Worm (Caenorhabditis elegans) whole organism, mixed stage, embryonic: ENCODE results near the gene srd-39.

ENCODE experiments used
- M03D4.4 ChIP-seq: sonication (generic microtip); optimal IDR thresholded peaks from 2 replicates; lab custom pipeline; 2017; ENCODE audit warnings: mild to moderate bottlenecking, missing genetic modification characterization, missing compliant biosample characterization
- bed-3 ChIP-seq: fragments of 200-800 bp; sonication (Bioruptor generic); optimal IDR thresholded peaks from 3 replicates; lab custom pipeline; 2018; ENCODE audit warnings: mild to moderate bottlenecking, missing genetic modification characterization, moderate library complexity, missing compliant biosample characterization
- blmp-1 ChIP-seq: fragments of 150-350 bp; optimal IDR thresholded peaks from 2 replicates; lab custom pipeline; 2014; ENCODE audit warnings: missing biosample characterization, missing genetic modification characterization
- ceh-39 ChIP-seq: fragments of 150-350 bp; optimal IDR thresholded peaks from 2 replicates; lab custom pipeline; 2014; ENCODE audit warnings: missing biosample characterization, missing genetic modification characterization
- ceh-43 ChIP-seq: fragments of 200-800 bp; sonication (Bioruptor generic); optimal IDR thresholded peaks from 2 replicates; lab custom pipeline; 2018; ENCODE audit warnings: mild to moderate bottlenecking, missing genetic modification characterization, moderate library complexity, missing compliant biosample characterization
- ceh-83 ChIP-seq: fragments of 200-800 bp; sonication (Bioruptor generic); optimal IDR thresholded peaks from 2 replicates; lab custom pipeline; 2018; ENCODE audit warnings: mild to moderate bottlenecking, missing genetic modification characterization, missing compliant biosample characterization
- ces-1 ChIP-seq: fragments of 150-350 bp; optimal IDR thresholded peaks from 2 replicates; lab custom pipeline; 2014; ENCODE audit warnings: missing biosample characterization, missing genetic modification reagents, missing genetic modification characterization
- cnd-1 ChIP-seq: fragments of 200-800 bp; sonication (Bioruptor generic); optimal IDR thresholded peaks from 2 replicates; lab custom pipeline; 2018; ENCODE audit warnings: mild to moderate bottlenecking, missing genetic modification characterization, missing compliant biosample characterization
- drap-1 ChIP-seq: fragments of 200-800 bp; sonication (Bioruptor generic); optimal IDR thresholded peaks from 3 replicates; lab custom pipeline; 2018; ENCODE audit warnings: mild to moderate bottlenecking, missing genetic modification characterization, missing compliant biosample characterization
- elt-1 ChIP-seq: sonication (generic microtip); optimal IDR thresholded peaks from 2 replicates; lab custom pipeline; 2017; ENCODE audit warnings: missing genetic modification characterization, mild to moderate bottlenecking, missing compliant biosample characterization, antibody characterized with exemption, moderate library complexity, borderline replicate concordance; ENCODE audit not compliant: insufficient read depth
- elt-3 ChIP-seq: fragments of 150-350 bp; optimal IDR thresholded peaks from 2 replicates; lab custom pipeline; 2014; ENCODE audit warnings: missing biosample characterization, missing genetic modification characterization
- flh-1 ChIP-seq: fragments of 200-800 bp; sonication (Bioruptor generic); optimal IDR thresholded peaks from 2 replicates; lab custom pipeline; 2018; ENCODE audit warnings: mild to moderate bottlenecking, missing genetic modification characterization, moderate library complexity, missing compliant biosample characterization
- ham-2 ChIP-seq: fragments of 200-800 bp; sonication (Bioruptor generic); optimal IDR thresholded peaks from 2 replicates; lab custom pipeline; 2018; ENCODE audit warnings: mild to moderate bottlenecking, missing genetic modification characterization, missing compliant biosample characterization
- hlh-1 ChIP-seq: fragments of 150-350 bp; optimal IDR thresholded peaks from 2 replicates; lab custom pipeline; 2014; ENCODE audit warnings: missing biosample characterization, missing genetic modification reagents, missing genetic modification characterization
- lin-13 ChIP-seq: fragments of 150-350 bp; optimal IDR thresholded peaks from 2 replicates; lab custom pipeline; 2014; ENCODE audit warnings: missing biosample characterization, missing genetic modification characterization
- lin-32 ChIP-seq: fragments of 200-800 bp; sonication (Bioruptor generic); optimal IDR thresholded peaks from 2 replicates; lab custom pipeline; 2018; ENCODE audit warnings: mild to moderate bottlenecking, missing genetic modification characterization, missing compliant biosample characterization
- lsy-2 ChIP-seq: fragments of 150-350 bp; optimal IDR thresholded peaks from 2 replicates; lab custom pipeline; 2014; ENCODE audit warnings: missing biosample characterization, missing genetic modification characterization
- mab-5 ChIP-seq: fragments of 150-350 bp; optimal IDR thresholded peaks from 2 replicates; lab custom pipeline; 2014; ENCODE audit warnings: missing biosample characterization, missing genetic modification characterization
- mep-1 ChIP-seq: fragments of 150-350 bp; optimal IDR thresholded peaks from 2 replicates; lab custom pipeline; 2017; ENCODE audit warnings: missing biosample characterization, missing genetic modification reagents, missing genetic modification characterization, inconsistent platforms
- mls-2 ChIP-seq: sonication (generic microtip); optimal IDR thresholded peaks from 2 replicates; lab custom pipeline; 2016; ENCODE audit warnings: mild to moderate bottlenecking, missing genetic modification characterization, moderate library complexity, missing compliant biosample characterization
- nhr-12 ChIP-seq: fragments of 150-350 bp; optimal IDR thresholded peaks from 2 replicates; lab custom pipeline; 2014; ENCODE audit warnings: missing biosample characterization, missing genetic modification characterization
- nhr-2 ChIP-seq: fragments of 150-350 bp; optimal IDR thresholded peaks from 2 replicates; lab custom pipeline; 2014; ENCODE audit warnings: missing biosample characterization, missing genetic modification characterization
- nhr-237 ChIP-seq: fragments of 150-350 bp; optimal IDR thresholded peaks from 2 replicates; lab custom pipeline; 2014; ENCODE audit warnings: missing biosample characterization, missing genetic modification characterization
- nhr-28 ChIP-seq: fragments of 150-350 bp; optimal IDR thresholded peaks from 2 replicates; lab custom pipeline; 2014; ENCODE audit warnings: missing biosample characterization, missing genetic modification characterization
- nhr-76 ChIP-seq: sonication (generic microtip); optimal IDR thresholded peaks from 2 replicates; lab custom pipeline; 2017; ENCODE audit warnings: missing biosample characterization, missing genetic modification characterization
- pha-4 ChIP-seq: fragments of 150-350 bp; optimal IDR thresholded peaks from 2 replicates; lab custom pipeline; 2018; ENCODE audit warnings: missing biosample characterization, missing genetic modification reagents, missing genetic modification characterization
- sem-2 ChIP-seq: fragments of 200-800 bp; sonication (Bioruptor generic); optimal IDR thresholded peaks from 2 replicates; lab custom pipeline; 2018; ENCODE audit warnings: mild to moderate bottlenecking, missing genetic modification characterization, missing compliant biosample characterization
- snpc-4 ChIP-seq: fragments of 150-350 bp; optimal IDR thresholded peaks from 2 replicates; lab custom pipeline; 2014; ENCODE audit warnings: missing biosample characterization, missing genetic modification characterization
- sptf-1 ChIP-seq: sonication (generic microtip); optimal IDR thresholded peaks from 2 replicates; lab custom pipeline; 2017; ENCODE audit warnings: mild to moderate bottlenecking, missing genetic modification characterization, moderate library complexity, missing compliant biosample characterization
- tbx-8 ChIP-seq: fragments of 200-800 bp; sonication (Bioruptor generic); optimal IDR thresholded peaks from 2 replicates; lab custom pipeline; 2018; ENCODE audit warnings: mild to moderate bottlenecking, missing genetic modification characterization, moderate library complexity, missing compliant biosample characterization
- unc-120 ChIP-seq: sonication (generic microtip); optimal IDR thresholded peaks from 2 replicates; lab custom pipeline; 2017; ENCODE audit warnings: missing genetic modification characterization, missing compliant biosample characterization; ENCODE audit not compliant: poor library complexity, severe bottlenecking
- unc-39 ChIP-seq: fragments of 150-350 bp; optimal IDR thresholded peaks from 2 replicates; lab custom pipeline; 2014; ENCODE audit warnings: missing biosample characterization, missing genetic modification characterization
- unc-62 ChIP-seq: fragments of 150-350 bp; optimal IDR thresholded peaks from 2 replicates; lab custom pipeline; 2014; ENCODE audit warnings: missing biosample characterization, missing genetic modification reagents, missing genetic modification characterization
- zip-8 ChIP-seq: fragments of 150-350 bp; optimal IDR thresholded peaks from 2 replicates; lab custom pipeline; 2014; ENCODE audit warnings: missing biosample characterization, missing genetic modification characterization
- ztf-11 ChIP-seq: fragments of 150-350 bp; optimal IDR thresholded peaks from 2 replicates; lab custom pipeline; 2014; ENCODE audit warnings: missing biosample characterization, missing genetic modification characterization

Gene srd-39

DNA sequence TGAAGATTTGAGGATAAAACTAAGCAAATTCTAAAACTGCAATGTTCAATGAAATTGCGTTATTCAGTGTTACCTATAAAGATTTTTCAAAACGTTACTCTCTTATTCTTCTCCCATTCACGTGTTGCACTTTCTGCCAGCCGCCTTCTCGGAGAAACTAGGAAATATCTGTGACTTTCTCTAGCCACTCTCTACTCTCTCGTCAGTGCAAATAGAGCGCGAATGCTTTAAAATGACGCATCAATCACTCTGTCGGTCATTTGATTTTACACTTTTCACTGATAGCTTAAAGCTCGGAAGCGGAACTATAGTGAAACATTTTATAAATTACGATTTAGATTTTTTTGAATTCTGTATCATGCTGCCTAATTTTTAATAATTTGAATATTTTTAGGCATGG lies 28.5 kb upstream of the srd-39 start:
- no peak for TF ChIP-seq ceh-43
- no peak for TF ChIP-seq unc-39
- no peak for TF ChIP-seq ceh-39 (tag; lab: Kevin White, UChicago)
- TF ChIP-seq mep-1 (tag; lab: Kevin White, UChicago), result peak; percentile 48
- TF ChIP-seq blmp-1 (tag; lab: Kevin White, UChicago), result no peak
- TF ChIP-seq elt-3 (tag; lab: Kevin White, UChicago), result no peak
- TF ChIP-seq tbx-8, result no peak
- TF ChIP-seq ham-2 (GFP tag; lab: Kevin White, UChicago), result no peak
- no peak for TF ChIP-seq ztf-11 (tag; lab: Kevin White, UChicago)
- TF ChIP-seq sptf-1 (tag; lab: Kevin White, UChicago), result no peak
- TF ChIP-seq flh-1 (GFP tag; lab: Kevin White, UChicago), result no peak
- no peak for TF ChIP-seq cnd-1 (tag; lab: Kevin White, UChicago)
- no peak for TF ChIP-seq mls-2 (tag; lab: Kevin White, UChicago)
- no peak for TF ChIP-seq ceh-83 (GFP tag; lab: Kevin White, UChicago)
- TF ChIP-seq sem-2 (GFP tag; lab: Kevin White, UChicago), result no peak
- TF ChIP-seq nhr-12 (tag; lab: Kevin White, UChicago), result no peak
- TF ChIP-seq nhr-76, result no peak
- peak; percentile 89 for TF ChIP-seq mab-5 (tag; lab: Kevin White, UChicago)
- TF ChIP-seq nhr-28 (tag; lab: Kevin White, UChicago), result no peak
- peak; percentile 67 for TF ChIP-seq hlh-1 (tag; lab: Kevin White, UChicago)
- no peak for TF ChIP-seq M03D4.4 (tag; lab: Kevin White, UChicago)
- peak; percentile 97 for TF ChIP-seq unc-120
- TF ChIP-seq ces-1 (GFP tag; lab: Kevin White, UChicago), result peak; percentile 51
- TF ChIP-seq zip-8 (tag; lab: Kevin White, UChicago), result no peak
- TF ChIP-seq pha-4 (tag; lab: Kevin White, UChicago), result peak; percentile 21
- TF ChIP-seq snpc-4 (tag; lab: Kevin White, UChicago), result no peak
- no peak for TF ChIP-seq lsy-2 (tag; lab: Kevin White, UChicago)
- no peak for TF ChIP-seq nhr-2 (tag; lab: Kevin White, UChicago)
- TF ChIP-seq drap-1, result no peak
- no peak for TF ChIP-seq bed-3
- TF ChIP-seq nhr-237 (tag; lab: Kevin White, UChicago), result peak; percentile 20
- no peak for TF ChIP-seq lin-32 (GFP tag; lab: Kevin White, UChicago)
- TF ChIP-seq elt-1 (tag; lab: Kevin White, UChicago), result no peak
- TF ChIP-seq lin-13 (tag; lab: Kevin White, UChicago), result no peak
- peak; percentile 99 for TF ChIP-seq unc-62 (GFP tag; lab: Kevin White, UChicago)

DNA sequence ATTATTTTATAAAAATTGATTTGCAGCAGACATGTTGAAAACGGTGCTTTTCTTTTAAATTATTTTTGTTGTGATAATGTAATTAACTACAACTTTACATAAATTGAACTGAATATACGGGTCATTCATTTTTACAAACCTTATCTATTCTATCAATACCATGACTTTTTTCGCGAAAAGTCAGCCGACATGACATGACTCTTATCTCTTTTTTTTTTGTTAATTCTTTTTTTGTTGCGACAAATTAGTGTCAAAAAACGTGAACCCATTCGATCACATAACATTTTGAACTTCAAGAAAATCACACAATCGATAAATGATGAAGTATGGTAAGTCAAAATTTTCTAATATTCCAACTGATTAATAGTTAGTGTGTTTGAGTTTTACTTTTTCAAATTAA lies 27.6 kb upstream of the srd-39 start, which contains the start of gene sir-2.2:
TSS of gene sir-2.2 (plus strand) at position 34 of the 400 bp plus-strand sequence.
- TF ChIP-seq drap-1 (no peak), unc-120 (no peak), ces-1 (GFP tag; lab: Kevin White, UChicago) (no peak), snpc-4 (tag; lab: Kevin White, UChicago) (no peak), elt-1 (tag; lab: Kevin White, UChicago) (no peak), unc-39 (no peak), pha-4 (tag; lab: Kevin White, UChicago) (no peak), bed-3 (no peak), nhr-28 (tag; lab: Kevin White, UChicago) (no peak)

DNA sequence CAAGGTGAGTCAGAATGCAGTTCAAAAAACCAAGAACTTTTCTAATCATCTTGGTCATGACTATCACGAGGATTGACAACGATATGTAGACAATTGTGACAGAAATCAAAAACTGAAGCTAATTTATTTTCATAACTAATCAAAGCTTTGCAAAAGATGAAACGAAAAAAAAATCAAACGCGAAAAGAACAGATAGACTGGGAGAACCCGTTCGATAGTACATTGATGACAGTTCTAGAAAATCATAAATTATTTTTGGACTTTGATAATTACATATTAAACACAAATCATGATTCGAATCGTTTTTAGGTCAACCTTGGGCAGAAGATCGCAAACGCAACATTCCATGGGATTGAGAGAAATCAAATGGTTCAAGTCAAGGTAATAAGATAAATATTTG lies 24.6 kb upstream of the srd-39 start:
- TF ChIP-seq nhr-12 (tag; lab: Kevin White, UChicago), result no peak
- TF ChIP-seq unc-120, result no peak
- no peak for TF ChIP-seq mep-1 (tag; lab: Kevin White, UChicago)
- no peak for TF ChIP-seq nhr-28 (tag; lab: Kevin White, UChicago)
- no peak for TF ChIP-seq ztf-11 (tag; lab: Kevin White, UChicago)
- no peak for TF ChIP-seq ceh-43
- TF ChIP-seq cnd-1 (tag; lab: Kevin White, UChicago), result no peak
- TF ChIP-seq elt-3 (tag; lab: Kevin White, UChicago), result no peak
- no peak for TF ChIP-seq unc-39
- TF ChIP-seq flh-1 (GFP tag; lab: Kevin White, UChicago), result no peak
- TF ChIP-seq pha-4 (tag; lab: Kevin White, UChicago), result no peak
- no peak for TF ChIP-seq nhr-76
- TF ChIP-seq sem-2 (GFP tag; lab: Kevin White, UChicago), result no peak
- TF ChIP-seq lin-32 (GFP tag; lab: Kevin White, UChicago), result no peak
- no peak for TF ChIP-seq snpc-4 (tag; lab: Kevin White, UChicago)
